Worm (Caenorhabditis elegans) whole organism, L4 larva: ENCODE data around the gene ZC84.6.

Experiments used
- ama-1 ChIP-seq: fragments of 150-350 bp; optimal IDR thresholded peaks from 2 replicates; lab custom pipeline; 2014; ENCODE audit warnings: inconsistent platforms, mixed read lengths
- ceh-44 ChIP-seq: fragments of 200-800 bp; sonication (Bioruptor generic); IDR thresholded peaks from 2 replicates; pipeline ENCODE4 v1.3.6; 2022; ENCODE audit warnings: missing genetic modification reagents, missing genetic modification characterization, missing compliant biosample characterization
- daf-8 ChIP-seq: fragments of 200-800 bp; sonication (Bioruptor generic); IDR thresholded peaks from 2 replicates; pipeline ENCODE4 v1.3.6; 2022; ENCODE audit warnings: missing genetic modification characterization, missing compliant biosample characterization
- mes-2 ChIP-seq: sonication (generic microtip); optimal IDR thresholded peaks from 2 replicates; lab custom pipeline; 2016; ENCODE audit warnings: missing genotype, mild to moderate bottlenecking, missing genetic modification characterization, missing compliant biosample characterization; ENCODE audit not compliant: poor library complexity, severe bottlenecking
- pha-4 ChIP-seq, 2 experiments: fragments of 150-350 bp in 1 of 2; fragments of 200-800 bp in 1 of 2; sonication (Bioruptor generic) in 1 of 2; IDR thresholded peaks in 1 of 2; optimal IDR thresholded peaks in 1 of 2; 2 replicates each; pipeline versions ENCODE4 v1.3.6 to Lab custom; 2014 to 2022; ENCODE audit warnings: missing genetic modification characterization in 2 of 2, missing genetic modification reagents in 2 of 2, missing biosample characterization in 1 of 2, missing compliant biosample characterization in 1 of 2
- sdz-12 ChIP-seq: fragments of 200-800 bp; sonication (Bioruptor generic); optimal IDR thresholded peaks from 2 replicates; lab custom pipeline; 2018; ENCODE audit warnings: mild to moderate bottlenecking, missing genetic modification characterization, missing compliant biosample characterization
- skn-1 ChIP-seq: fragments of 150-350 bp; optimal IDR thresholded peaks from 2 replicates; lab custom pipeline; 2014; ENCODE audit warnings: missing biosample characterization, missing genetic modification characterization
- tag-97 ChIP-seq: fragments of 200-800 bp; sonication (Bioruptor generic); IDR thresholded peaks from 2 replicates; pipeline ENCODE4 v1.3.6; 2022; ENCODE audit warnings: missing genetic modification characterization, missing compliant biosample characterization
- unc-39 ChIP-seq: sonication (generic microtip); optimal IDR thresholded peaks from 2 replicates; lab custom pipeline; 2017; ENCODE audit warnings: missing biosample characterization, missing genetic modification characterization

- TF ChIP-seq tag-97 (GFP tag; lab: Robert Waterston, UW) (no peak), pha-4 (GFP tag; IDR thresholded peaks at IDR 0.05; lab: Robert Waterston, UW) (no peak), pha-4 (tag; optimal IDR thresholded peaks at IDR 0.05; lab: Kevin White, UChicago) (no peak), daf-8 (no peak), ceh-44 (no peak), sdz-12 (no peak), skn-1 (no peak), mes-2 (tag; lab: Kevin White, UChicago) (peak; percentile 39), unc-39 (no peak), ama-1 (no peak)
Measured at ce11 chrIII:9228190-9228589, 28.7 kb upstream of the ZC84.6 start.
